Fruit fly (Drosophila melanogaster) whole organism, embryonic: ENCODE measurements around the gene CG17839.

Experiments
- Aef1 ChIP-seq: fragments of 200-800 bp; sonication (Bioruptor generic); IDR thresholded peaks from 3 replicates; pipeline ENCODE4 v1.3.6; 2022; ENCODE audit warnings: missing biosample characterization, missing genetic modification characterization
- Awh ChIP-seq: fragments of 200-800 bp; sonication (Bioruptor generic); IDR thresholded peaks from 2 replicates; pipeline ENCODE4, ENCODE4 v1.3.6; 2022; ENCODE audit warnings: missing biosample characterization, missing genetic modification characterization
- Bdp1 ChIP-seq: fragments of 200-800 bp; sonication (Bioruptor generic); optimal IDR thresholded peaks from 3 replicates; lab custom pipeline; 2016; ENCODE audit warnings: missing biosample characterization, missing genetic modification characterization
- CG10321 ChIP-seq: fragments of 200-800 bp; sonication (Bioruptor generic); IDR thresholded peaks from 2 replicates; pipeline ENCODE4 v1.3.6; 2022; ENCODE audit warnings: missing biosample characterization, missing genetic modification characterization
- CG11085 ChIP-seq: fragments of 200-800 bp; sonication (Bioruptor generic); IDR thresholded peaks from 2 replicates; pipeline ENCODE4 v1.3.6; 2022; ENCODE audit warnings: missing biosample characterization, missing genetic modification characterization
- CG11093 ChIP-seq: fragments of 200-800 bp; sonication (Bioruptor generic); IDR thresholded peaks from 3 replicates; pipeline ENCODE4 v1.3.6; 2022; ENCODE audit warnings: missing biosample characterization, missing genetic modification characterization
- CG11504 ChIP-seq: fragments of 200-800 bp; sonication (Bioruptor generic); optimal IDR thresholded peaks from 3 replicates; lab custom pipeline; 2019; ENCODE audit warnings: missing biosample characterization, mild to moderate bottlenecking, missing genetic modification characterization, moderate library complexity
- CG11696 ChIP-seq: fragments of 200-800 bp; sonication (Bioruptor generic); IDR thresholded peaks from 2 replicates; pipeline ENCODE4 v1.3.6; 2022; ENCODE audit warnings: missing biosample characterization, missing genetic modification characterization
- CG12236 ChIP-seq: fragments of 200-800 bp; sonication (Bioruptor generic); optimal IDR thresholded peaks from 2 replicates; lab custom pipeline; 2016; ENCODE audit warnings: missing biosample characterization, missing genetic modification characterization
- CG12942 ChIP-seq: fragments of 200-800 bp; sonication (Bioruptor generic); optimal IDR thresholded peaks from 3 replicates; lab custom pipeline; 2016; ENCODE audit warnings: missing biosample characterization, missing genetic modification characterization
- CG14667 ChIP-seq: fragments of 200-800 bp; sonication (Bioruptor generic); IDR thresholded peaks from 2 replicates; pipeline ENCODE4 v1.3.6; 2022; ENCODE audit warnings: missing biosample characterization, missing genetic modification characterization
- CG15073 ChIP-seq: fragments of 200-800 bp; sonication (Bioruptor generic); optimal IDR thresholded peaks from 2 replicates; lab custom pipeline; 2016; ENCODE audit warnings: missing biosample characterization, missing genetic modification characterization
- CG1602 ChIP-seq: fragments of 200-800 bp; sonication (Bioruptor generic); optimal IDR thresholded peaks from 3 replicates; lab custom pipeline; 2016; ENCODE audit warnings: missing biosample characterization, missing genetic modification characterization
- CG16813 ChIP-seq: fragments of 200-800 bp; sonication (Bioruptor generic); IDR thresholded peaks from 3 replicates; pipeline ENCODE4 v1.3.6; 2022; ENCODE audit warnings: missing biosample characterization, missing genetic modification characterization; ENCODE audit not compliant: partially characterized antibody
- CG16815 ChIP-seq: fragments of 200-800 bp; sonication (Bioruptor generic); optimal IDR thresholded peaks from 3 replicates; lab custom pipeline; 2017; ENCODE audit warnings: missing biosample characterization, mild to moderate bottlenecking, missing genetic modification characterization
- CG17385 ChIP-seq: fragments of 200-800 bp; sonication (Bioruptor generic); optimal IDR thresholded peaks from 3 replicates; lab custom pipeline; 2018; ENCODE audit warnings: missing biosample characterization, mild to moderate bottlenecking, missing genetic modification characterization
- CG17802 ChIP-seq: fragments of 200-800 bp; sonication (Bioruptor generic); optimal IDR thresholded peaks from 2 replicates; lab custom pipeline; 2018; ENCODE audit warnings: missing biosample characterization, mild to moderate bottlenecking, missing genetic modification characterization, moderate library complexity
- CG18262 ChIP-seq: fragments of 200-800 bp; optimal IDR thresholded peaks from 3 replicates; lab custom pipeline; 2019; ENCODE audit warnings: missing biosample characterization, mild to moderate bottlenecking, missing genetic modification characterization, moderate library complexity
- CG2678 ChIP-seq: fragments of 200-800 bp; sonication (Bioruptor generic); optimal IDR thresholded peaks from 3 replicates; lab custom pipeline; 2019; ENCODE audit warnings: missing biosample characterization, mild to moderate bottlenecking, missing genetic modification characterization, moderate library complexity
- CG30403 ChIP-seq: fragments of 200-800 bp; sonication (Bioruptor generic); optimal IDR thresholded peaks from 3 replicates; lab custom pipeline; 2016; ENCODE audit warnings: missing biosample characterization, missing genetic modification characterization
- CG3163 ChIP-seq: fragments of 200-800 bp; sonication (Bioruptor generic); optimal IDR thresholded peaks from 3 replicates; lab custom pipeline; 2016; ENCODE audit warnings: missing biosample characterization, missing genetic modification characterization
- CG32767 ChIP-seq: fragments of 200-800 bp; sonication (Bioruptor generic); IDR thresholded peaks from 2 replicates; pipeline ENCODE4 v1.3.6; 2022; ENCODE audit warnings: missing biosample characterization, missing genetic modification characterization
- CG3847 ChIP-seq: fragments of 200-800 bp; sonication (Bioruptor generic); IDR thresholded peaks from 2 replicates; pipeline ENCODE4 v1.3.6; 2022; ENCODE audit warnings: missing biosample characterization, missing genetic modification characterization
- CG4404 ChIP-seq: fragments of 200-800 bp; sonication (Bioruptor generic); IDR thresholded peaks from 2 replicates; pipeline ENCODE4 v1.3.6; 2022; ENCODE audit warnings: missing biosample characterization, missing genetic modification characterization
- CG6654 ChIP-seq: fragments of 200-800 bp; sonication (Bioruptor generic); optimal IDR thresholded peaks from 2 replicates; lab custom pipeline; 2017; ENCODE audit warnings: missing biosample characterization, mild to moderate bottlenecking, missing genetic modification characterization
- CG6683 ChIP-seq: fragments of 200-800 bp; sonication (Bioruptor generic); optimal IDR thresholded peaks from 2 replicates; lab custom pipeline; 2017; ENCODE audit warnings: missing biosample characterization, mild to moderate bottlenecking, missing genetic modification characterization, missing genetic modification reagents
- Chrac-16 ChIP-seq: fragments of 200-800 bp; sonication (Bioruptor generic); optimal IDR thresholded peaks from 3 replicates; lab custom pipeline; 2016; ENCODE audit warnings: missing biosample characterization, missing genetic modification characterization
- Dp ChIP-seq: fragments of 200-800 bp; sonication (Bioruptor generic); optimal IDR thresholded peaks from 2 replicates; lab custom pipeline; 2018; ENCODE audit warnings: missing biosample characterization, mild to moderate bottlenecking, missing genetic modification characterization, moderate library complexity
- Fer2 ChIP-seq: fragments of 200-800 bp; sonication (Bioruptor generic); optimal IDR thresholded peaks from 2 replicates; lab custom pipeline; 2018; ENCODE audit warnings: missing biosample characterization, mild to moderate bottlenecking, missing genetic modification characterization, moderate library complexity
- H15 ChIP-seq: fragments of 200-800 bp; sonication (Bioruptor generic); IDR thresholded peaks from 3 replicates; pipeline ENCODE4 v1.3.6; 2022; ENCODE audit warnings: missing biosample characterization, missing genetic modification characterization
- Hey ChIP-seq: fragments of 200-800 bp; sonication (Bioruptor generic); optimal IDR thresholded peaks from 3 replicates; lab custom pipeline; 2018; ENCODE audit warnings: missing biosample characterization, mild to moderate bottlenecking, missing genetic modification characterization
- Six4 ChIP-seq: fragments of 200-800 bp; sonication (Bioruptor generic); optimal IDR thresholded peaks from 2 replicates; lab custom pipeline; 2016; ENCODE audit warnings: missing biosample characterization, missing genetic modification characterization
- chm ChIP-seq: fragments of 200-800 bp; sonication (Bioruptor generic); IDR thresholded peaks from 2 replicates; pipeline ENCODE4 v1.3.6; 2022; ENCODE audit warnings: missing biosample characterization, missing genetic modification characterization
- chn ChIP-seq: fragments of 200-800 bp; sonication (Bioruptor generic); optimal IDR thresholded peaks from 2 replicates; lab custom pipeline; 2016; ENCODE audit warnings: missing biosample characterization, missing genetic modification characterization
- dati ChIP-seq: fragments of 200-800 bp; sonication (Bioruptor generic); IDR thresholded peaks from 2 replicates; pipeline ENCODE4 v1.3.6; 2022; ENCODE audit warnings: missing biosample characterization, missing genetic modification characterization
- dm ChIP-seq: fragments of 200-800 bp; sonication (Bioruptor generic); optimal IDR thresholded peaks from 3 replicates; lab custom pipeline; 2016; ENCODE audit warnings: missing biosample characterization, missing genetic modification characterization
- emc ChIP-seq: fragments of 200-800 bp; sonication (Bioruptor generic); optimal IDR thresholded peaks from 2 replicates; lab custom pipeline; 2016; ENCODE audit warnings: missing biosample characterization, missing genetic modification characterization
- exex ChIP-seq: fragments of 200-800 bp; sonication (Bioruptor generic); optimal IDR thresholded peaks from 4 replicates; lab custom pipeline; 2018; ENCODE audit warnings: missing biosample characterization, mild to moderate bottlenecking, missing genetic modification characterization, moderate library complexity
- gsb ChIP-seq: fragments of 200-800 bp; sonication (Bioruptor generic); IDR thresholded peaks from 2 replicates; pipeline ENCODE4 v1.3.6; 2022; ENCODE audit warnings: missing biosample characterization, missing genetic modification characterization
- her ChIP-seq: fragments of 200-800 bp; sonication (Bioruptor generic); optimal IDR thresholded peaks from 2 replicates; lab custom pipeline; 2016; ENCODE audit warnings: missing biosample characterization, missing genetic modification characterization
- kah ChIP-seq: fragments of 200-800 bp; sonication (Bioruptor generic); optimal IDR thresholded peaks from 2 replicates; lab custom pipeline; 2018; ENCODE audit warnings: missing biosample characterization, mild to moderate bottlenecking, missing genetic modification characterization
- lov ChIP-seq, 2 experiments: fragments of 200-800 bp in 1 of 2; fragments of >200 bp in 1 of 2; sonication (Bioruptor generic) in 1 of 2; IDR thresholded peaks in 1 of 2; optimal IDR thresholded peaks in 1 of 2; 2 replicates in 1 of 2; 3 replicates in 1 of 2; pipeline versions ENCODE4 v1.3.6 to Lab custom; 2017 to 2022; ENCODE audit warnings: missing biosample characterization in 1 of 2, missing genetic modification characterization in 1 of 2
- nerfin-2 ChIP-seq: fragments of 200-800 bp; sonication (Bioruptor generic); IDR thresholded peaks from 2 replicates; pipeline ENCODE4 v1.3.6; 2022; ENCODE audit warnings: missing biosample characterization, missing genetic modification characterization; ENCODE audit not compliant: partially characterized antibody
- repo ChIP-seq: fragments of 200-800 bp; sonication (Bioruptor generic); optimal IDR thresholded peaks from 2 replicates; lab custom pipeline; 2016; ENCODE audit warnings: missing biosample characterization, missing genetic modification characterization
- rib ChIP-seq: fragments of 200-800 bp; sonication (Bioruptor generic); IDR thresholded peaks from 2 replicates; pipeline ENCODE4 v1.3.6; 2022; ENCODE audit warnings: missing biosample characterization, missing genetic modification characterization
- toy ChIP-seq: fragments of 200-800 bp; sonication (Bioruptor generic); IDR thresholded peaks from 2 replicates; pipeline ENCODE4 v1.3.6; 2022; ENCODE audit warnings: missing biosample characterization, missing genetic modification characterization
- tup ChIP-seq: fragments of 200-800 bp; sonication (Bioruptor generic); optimal IDR thresholded peaks from 2 replicates; lab custom pipeline; 2016; ENCODE audit warnings: missing biosample characterization, mild to moderate bottlenecking, missing genetic modification characterization, moderate library complexity
- vfl ChIP-seq: fragments of 200-800 bp; sonication (Bioruptor generic); optimal IDR thresholded peaks from 2 replicates; lab custom pipeline; 2016; ENCODE audit warnings: missing biosample characterization, missing genetic modification characterization
- zen ChIP-seq: fragments of 200-800 bp; sonication (Bioruptor generic); optimal IDR thresholded peaks from 3 replicates; lab custom pipeline; 2018; ENCODE audit warnings: missing biosample characterization, mild to moderate bottlenecking, missing genetic modification characterization, moderate library complexity
- zf30C ChIP-seq: fragments of 200-800 bp; sonication (Bioruptor generic); optimal IDR thresholded peaks from 3 replicates; lab custom pipeline; 2018; ENCODE audit warnings: missing biosample characterization, mild to moderate bottlenecking, missing genetic modification characterization

CG17839 gene

dm6 chr3L:14786230-14786850 is 18.6 kb upstream of the CG17839 start, which contains the start of the genes bmm and Tdrd3 (continued):
- TF ChIP-seq rib (GFP tag; lab: Robert Waterston, UW) (peak; percentile 83), nerfin-2 (GFP tag; lab: Robert Waterston, UW) (peak; percentile 75; the same call in 1 of the 2 replicates), vfl (peak; percentile 58), CG11696 (GFP tag; lab: Robert Waterston, UW) (no peak), Bdp1 (GFP tag; lab: Kevin White, UChicago) (peak; percentile 11), CG16813 (GFP tag; lab: Robert Waterston, UW) (peak; percentile 92), Chrac-16 (GFP tag; lab: Kevin White, UChicago) (peak; percentile 79), CG10321 (GFP tag; lab: Robert Waterston, UW) (no peak), CG6654 (GFP tag; lab: Kevin White, UChicago) (no peak), chm (GFP tag; lab: Robert Waterston, UW) (peak; percentile 76), zf30C (no peak), dati (GFP tag; lab: Robert Waterston, UW) (0 out of 2 replicates have a peak, but pooled peaks have one; percentile 23), chn (GFP tag; lab: Kevin White, UChicago) (peak; percentile 54), Dp (GFP tag; lab: Kevin White, UChicago) (peak; percentile 9), CG12236 (no peak), tup (peak; percentile 51), Hey (tag; lab: Kevin White, UChicago) (no peak), her (GFP tag; lab: Kevin White, UChicago) (no peak), CG1602 (GFP tag; lab: Kevin White, UChicago) (peak; percentile 87), zen (tag; lab: Kevin White, UChicago) (peak; percentile 90), CG6683 (GFP tag; lab: Kevin White, UChicago) (peak; percentile 52), Six4 (GFP tag; lab: Kevin White, UChicago) (peak; percentile 64), toy (GFP tag; lab: Robert Waterston, UW) (no peak), Aef1 (GFP tag; lab: Robert Waterston, UW) (peak; percentile 75), CG30403 (GFP tag; lab: Kevin White, UChicago) (peak; percentile 89), CG17802 (peak; percentile 19), kah (GFP tag; lab: Kevin White, UChicago) (peak; percentile 48), CG15073 (GFP tag; lab: Kevin White, UChicago) (no peak), Awh (peak; percentile 31; the same call in 1 of the 2 replicates), CG11504 (tag; lab: Kevin White, UChicago) (peak; percentile 81), lov (optimal IDR thresholded peaks at IDR 0.05; lab: Kevin White, UChicago) (no peak), lov (GFP tag; IDR thresholded peaks at IDR 0.05; lab: Robert Waterston, UW) (no peak), Fer2 (tag; lab: Kevin White, UChicago) (peak; percentile 80), CG3163 (peak; percentile 18), CG12942 (GFP tag; lab: Kevin White, UChicago) (peak; percentile 76), CG11093 (GFP tag; lab: Robert Waterston, UW) (peak; percentile 52; the same call in 2 of the 3 replicates), CG11085 (GFP tag; lab: Robert Waterston, UW) (peak; percentile 78), CG3847 (peak; percentile 80), emc (GFP tag; lab: Kevin White, UChicago) (no peak), CG16815 (peak; percentile 78), CG4404 (GFP tag; lab: Robert Waterston, UW) (peak; percentile 60), gsb (GFP tag; lab: Robert Waterston, UW) (no peak), repo (peak; percentile 20), CG18262 (tag; lab: Kevin White, UChicago) (peak; percentile 88), CG14667 (GFP tag; lab: Robert Waterston, UW) (peak; percentile 50), CG17385 (GFP tag; lab: Kevin White, UChicago) (peak; percentile 73), H15 (GFP tag; lab: Robert Waterston, UW) (peak; percentile 79; the same call in 2 of the 3 replicates), dm (no peak), CG2678 (tag; lab: Kevin White, UChicago) (peak; percentile 91), exex (tag; lab: Kevin White, UChicago) (peak; percentile 70), CG32767 (GFP tag; lab: Robert Waterston, UW) (peak; percentile 55)
